Fruit fly (Drosophila melanogaster): ENCODE results near the gene RabGGTb.
A peak's percentile ranks its signal among the peaks of the same experiment; 100 is the strongest.

RabGGTb gene

dm6 chr2L:2882968-2883702 lies 4.2 kb downstream of the RabGGTb start:
- TF ChIP-seq tai (GFP tag; optimal IDR thresholded peaks at IDR 0.05): no peak
- TF ChIP-seq Dfd (GFP tag; optimal IDR thresholded peaks at IDR 0.05): no peak
- TF ChIP-seq ey (GFP tag; optimal IDR thresholded peaks at IDR 0.05): peak; percentile 54
- no peak for TF ChIP-seq N (GFP tag; optimal IDR thresholded peaks at IDR 0.05)
- no peak for TF ChIP-seq Myc (optimal IDR thresholded peaks at IDR 0.05)
- no peak for TF ChIP-seq usp (GFP tag; optimal IDR thresholded peaks at IDR 0.05)
- no peak for TF ChIP-seq dmrt93B (GFP tag; optimal IDR thresholded peaks at IDR 0.05)
- no peak for TF ChIP-seq CrebA (GFP tag; optimal IDR thresholded peaks at IDR 0.05; ENCODE audit: borderline replicate concordance)
- TF ChIP-seq Abd-B (GFP tag; optimal IDR thresholded peaks at IDR 0.05): no peak
- peak; percentile 52 for TF ChIP-seq Hnf4 (GFP tag; optimal IDR thresholded peaks at IDR 0.05)
- peak; percentile 64 for TF ChIP-seq rgr (GFP tag; optimal IDR thresholded peaks at IDR 0.05)
- peak; percentile 83 for TF ChIP-seq br (GFP tag; optimal IDR thresholded peaks at IDR 0.05)
- no peak for TF ChIP-seq dsf (GFP tag; optimal IDR thresholded peaks at IDR 0.05; ENCODE audit: borderline replicate concordance)
- no peak for TF ChIP-seq lola (GFP tag; optimal IDR thresholded peaks at IDR 0.05)
- TF ChIP-seq CG32264 (GFP tag; optimal IDR thresholded peaks at IDR 0.05): no peak
- TF ChIP-seq Hr78 (GFP tag; optimal IDR thresholded peaks at IDR 0.05): no peak
- peak; percentile 47 for TF ChIP-seq psq (GFP tag; optimal IDR thresholded peaks at IDR 0.05)
- TF ChIP-seq HLH106 (tag; optimal IDR thresholded peaks at IDR 0.05): peak; percentile 37
- no peak for TF ChIP-seq Rel (GFP tag; optimal IDR thresholded peaks at IDR 0.05)
- no peak for TF ChIP-seq Rel (tag; optimal IDR thresholded peaks at IDR 0.05)
- TF ChIP-seq Hr83 (GFP tag; optimal IDR thresholded peaks at IDR 0.05; ENCODE audit: poor library complexity, severe bottlenecking): peak; percentile 87
- no peak for TF ChIP-seq dl (GFP tag; optimal IDR thresholded peaks at IDR 0.05; ENCODE audit: insufficient read depth in 1 of 2, partially characterized antibody in 2 of 2)
- TF ChIP-seq sv (GFP tag; optimal IDR thresholded peaks at IDR 0.05): no peak
- TF ChIP-seq jim (GFP tag; optimal IDR thresholded peaks at IDR 0.05): peak; percentile 66
- TF ChIP-seq CG9705 (GFP tag; optimal IDR thresholded peaks at IDR 0.05): no peak
- TF ChIP-seq foxo (GFP tag; optimal IDR thresholded peaks at IDR 0.05): peak in 1 of 2 experiments; percentile 79
- TF ChIP-seq GATAd (GFP tag; optimal IDR thresholded peaks at IDR 0.05): no peak
- TF ChIP-seq sage (GFP tag; optimal IDR thresholded peaks at IDR 0.05): no peak
- TF ChIP-seq Dif (GFP tag; optimal IDR thresholded peaks at IDR 0.05; ENCODE audit: partially characterized antibody): no peak
- no peak for TF ChIP-seq Mio (GFP tag; optimal IDR thresholded peaks at IDR 0.05)
- peak; percentile 80 for TF ChIP-seq h (GFP tag; optimal IDR thresholded peaks at IDR 0.05)
- TF ChIP-seq brk (GFP tag; optimal IDR thresholded peaks at IDR 0.05): no peak
- TF ChIP-seq pan (optimal IDR thresholded peaks at IDR 0.05): no peak
- TF ChIP-seq woc (GFP tag; optimal IDR thresholded peaks at IDR 0.05): no peak
- TF ChIP-seq OdsH (GFP tag; optimal IDR thresholded peaks at IDR 0.05): peak; percentile 65
- TF ChIP-seq fru (GFP tag; optimal IDR thresholded peaks at IDR 0.05): peak; percentile 70
- TF ChIP-seq Sp1 (GFP tag; optimal IDR thresholded peaks at IDR 0.05): peak; percentile 57
- TF ChIP-seq Vsx2 (GFP tag; optimal IDR thresholded peaks at IDR 0.05; ENCODE audit: partially characterized antibody): no peak
- TF ChIP-seq Jra (GFP tag; optimal IDR thresholded peaks at IDR 0.05): peak; percentile 44

dm6 chr2L:2883703-2884294 lies 4.9 kb downstream of the RabGGTb start:
- no peak for TF ChIP-seq Dfd (GFP tag; optimal IDR thresholded peaks at IDR 0.05)
- TF ChIP-seq Rel (GFP tag; optimal IDR thresholded peaks at IDR 0.05): no peak
- peak; percentile 23 for TF ChIP-seq Rel (tag; optimal IDR thresholded peaks at IDR 0.05)
